Worm (Caenorhabditis elegans) whole organism, dauer: ENCODE data around the gene F19B2.5.

Experiments
- unc-62 ChIP-seq: sonication (generic microtip); optimal IDR thresholded peaks from 2 replicates; lab custom pipeline; 2017; ENCODE audit warnings: missing biosample characterization, missing genetic modification reagents, missing genetic modification characterization

The F19B2.5 gene

DNA sequence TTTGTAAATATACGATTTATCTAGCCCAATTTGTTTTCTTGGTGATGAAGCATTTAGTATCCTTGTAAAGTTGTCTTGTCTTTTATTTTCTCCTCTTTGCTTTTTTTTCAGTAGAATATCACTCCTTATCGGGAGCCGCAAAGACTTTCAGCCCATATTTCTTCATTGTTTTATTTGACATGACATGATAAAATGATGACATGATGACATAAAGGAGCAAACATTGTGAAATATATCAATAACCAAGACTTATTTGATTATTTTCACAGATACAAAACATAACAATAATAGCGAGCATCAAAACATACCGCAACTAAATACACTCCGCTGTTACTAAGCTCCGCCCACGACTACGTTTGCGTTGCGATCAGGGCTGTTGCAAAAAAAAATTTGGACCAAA, 1.8 kb upstream of the F19B2.5 start:
- TF ChIP-seq unc-62 = no peak

DNA sequence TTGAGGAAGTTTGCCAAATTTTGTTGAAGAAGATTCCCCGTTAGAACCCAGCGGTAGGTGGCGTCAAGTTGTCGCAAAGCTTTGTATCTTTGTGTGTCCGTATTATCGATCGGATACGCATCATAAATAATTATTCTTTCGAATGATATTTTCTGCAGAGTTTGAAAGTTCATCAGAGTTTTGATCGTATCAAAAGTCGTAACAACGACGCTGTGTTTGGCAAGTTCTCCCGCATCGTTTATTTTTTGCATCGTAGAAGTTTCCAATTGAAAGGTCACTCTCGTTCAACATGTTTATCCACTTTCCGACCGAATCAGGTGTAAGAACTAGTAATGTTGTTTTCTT, 888 bp downstream of the F19B2.5 start:
- TF ChIP-seq unc-62 = no peak

DNA sequence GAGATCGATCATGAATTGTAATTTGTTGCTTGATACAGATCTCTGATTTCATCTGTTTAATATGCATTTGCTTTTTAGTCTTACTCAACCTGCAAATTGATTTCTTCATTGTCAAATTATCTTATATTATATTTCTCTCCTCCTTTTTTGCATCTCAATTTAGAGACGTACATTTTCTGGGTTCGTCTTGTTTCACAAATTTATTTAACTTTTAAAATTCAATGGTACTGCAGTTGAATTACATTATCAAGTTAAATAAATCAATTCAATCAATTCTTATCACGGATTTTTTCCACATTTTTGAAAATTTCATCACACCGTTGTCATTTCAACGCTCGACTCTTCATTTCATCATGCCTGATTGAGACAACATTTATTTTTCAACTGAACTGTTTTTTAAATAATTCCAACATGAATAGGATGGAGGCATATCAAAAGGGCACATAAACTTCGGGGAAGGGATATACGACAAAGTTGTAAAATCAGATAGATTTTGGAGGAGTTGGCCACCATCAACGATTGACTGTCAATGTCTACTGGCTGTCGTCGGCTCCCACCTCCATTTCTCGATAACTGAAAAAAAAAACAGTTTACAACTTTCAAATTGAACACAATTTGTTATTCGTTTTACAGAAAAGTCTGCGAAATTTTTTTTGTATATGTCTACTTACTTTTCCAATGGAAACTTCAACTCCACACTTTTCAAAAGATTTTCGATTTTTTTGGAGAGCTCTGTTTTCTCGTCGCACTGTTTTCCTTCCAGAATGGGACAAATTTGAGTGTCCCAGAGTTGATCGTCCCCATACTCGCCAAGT, 1.5 kb downstream of the F19B2.5 start:
- TF ChIP-seq unc-62 = no peak

ce11 chrV:20161781-20162289, 2.1 kb downstream of the F19B2.5 start:
- TF ChIP-seq unc-62 = no peak

DNA sequence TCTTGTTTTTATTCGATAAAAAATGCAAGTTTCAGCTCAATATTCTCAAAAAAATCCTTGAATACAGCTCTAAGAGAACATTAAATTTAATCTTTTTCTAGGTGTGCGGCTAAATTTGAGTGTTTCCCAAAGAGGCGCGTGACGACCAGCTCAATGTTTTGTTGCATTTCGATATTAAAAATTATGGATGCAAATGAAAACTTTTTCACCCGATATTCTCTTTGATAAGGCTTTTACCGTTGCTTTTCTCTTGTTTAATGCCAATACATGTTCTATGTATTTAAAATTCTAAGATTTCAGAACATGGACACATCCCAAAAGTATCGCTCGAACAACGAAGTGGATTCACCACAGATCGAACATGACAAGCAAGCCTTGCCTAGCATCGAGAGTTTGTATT, 5.7 kb downstream of the F19B2.5 start, which contains the start of gene F19B2.6:
TSS of gene F19B2.6 (plus strand) at position 301 of the 400 bp plus-strand sequence.
- no peak for TF ChIP-seq unc-62

DNA sequence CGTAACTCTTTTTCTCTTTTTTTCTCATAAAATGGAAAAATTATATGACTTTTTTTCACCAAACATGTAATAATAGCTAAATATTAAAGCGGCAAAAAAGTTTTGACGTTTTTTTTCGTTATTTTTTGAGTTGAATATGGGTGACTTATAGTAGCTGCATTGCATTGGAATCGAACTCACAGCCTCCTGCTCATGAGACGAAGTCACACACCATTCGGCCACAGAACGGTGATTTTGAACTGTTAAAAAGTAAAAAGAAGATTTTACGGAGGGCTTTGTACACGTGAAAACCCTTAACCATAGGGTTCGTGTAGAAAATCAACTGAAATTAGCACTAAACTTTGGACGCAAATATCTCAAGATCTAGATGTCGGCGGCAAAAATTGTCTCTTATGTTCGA, 12.1 kb downstream of the F19B2.5 start:
- TF ChIP-seq unc-62 = no peak

DNA sequence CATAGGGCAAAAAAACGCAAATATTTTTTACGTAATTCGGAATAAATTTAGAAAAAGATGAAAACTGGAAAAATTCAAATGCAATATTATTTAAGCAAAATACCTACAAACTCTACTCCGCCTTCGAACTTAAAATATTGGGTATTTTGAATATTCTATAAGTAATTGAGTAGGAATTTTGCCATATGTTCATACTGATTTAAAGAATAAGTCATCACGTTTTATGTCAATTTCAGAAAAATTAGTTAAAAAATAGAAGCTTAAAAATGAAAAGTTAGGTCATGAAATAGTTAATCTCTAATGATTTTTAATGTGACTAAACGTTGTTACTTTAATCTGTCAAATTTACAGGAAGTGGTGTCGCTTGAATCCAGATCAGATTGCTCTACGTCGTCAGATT, 12.5 kb downstream of the F19B2.5 start, which contains the start of gene F19B2.7:
TSS of gene F19B2.7 (plus strand) at position 301 of the 400 bp plus-strand sequence.
- no peak for TF ChIP-seq unc-62

- no peak for TF ChIP-seq unc-62
Observed at ce11 chrV:20147662-20148245, 16.2 kb downstream of the F19B2.5 start, which contains the start of gene Y113G7A.13. Gene Y113G7A.13 (plus strand): TSS chrV:20148195.

- TF ChIP-seq unc-62 = no peak
Observed at ce11 chrV:20143711-20144110, 20.3 kb downstream of the F19B2.5 start.

DNA sequence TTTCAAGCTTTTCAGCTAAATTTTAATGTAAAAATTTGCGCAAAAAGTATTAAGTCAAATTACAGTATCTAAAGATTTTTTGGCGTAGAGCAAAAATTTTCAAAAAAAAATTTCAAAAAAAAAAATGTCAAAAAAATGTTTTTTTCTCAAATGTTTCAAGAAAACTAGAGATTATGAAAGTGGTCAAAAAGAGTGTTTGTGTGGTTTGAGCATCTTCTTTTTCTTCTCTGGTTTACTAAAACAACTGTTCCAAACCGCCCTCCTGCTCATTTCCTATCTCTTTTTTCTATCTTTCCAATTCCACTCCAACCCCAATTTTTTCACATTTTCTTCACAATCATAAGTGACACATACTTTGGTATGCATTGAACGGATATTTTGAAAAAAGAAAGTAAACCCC, 21.7 kb downstream of the F19B2.5 start, which contains the start of gene Y113G7A.12:
TSS of gene Y113G7A.12 (plus strand) at position 301 of the 400 bp plus-strand sequence.
- no peak for TF ChIP-seq unc-62

DNA sequence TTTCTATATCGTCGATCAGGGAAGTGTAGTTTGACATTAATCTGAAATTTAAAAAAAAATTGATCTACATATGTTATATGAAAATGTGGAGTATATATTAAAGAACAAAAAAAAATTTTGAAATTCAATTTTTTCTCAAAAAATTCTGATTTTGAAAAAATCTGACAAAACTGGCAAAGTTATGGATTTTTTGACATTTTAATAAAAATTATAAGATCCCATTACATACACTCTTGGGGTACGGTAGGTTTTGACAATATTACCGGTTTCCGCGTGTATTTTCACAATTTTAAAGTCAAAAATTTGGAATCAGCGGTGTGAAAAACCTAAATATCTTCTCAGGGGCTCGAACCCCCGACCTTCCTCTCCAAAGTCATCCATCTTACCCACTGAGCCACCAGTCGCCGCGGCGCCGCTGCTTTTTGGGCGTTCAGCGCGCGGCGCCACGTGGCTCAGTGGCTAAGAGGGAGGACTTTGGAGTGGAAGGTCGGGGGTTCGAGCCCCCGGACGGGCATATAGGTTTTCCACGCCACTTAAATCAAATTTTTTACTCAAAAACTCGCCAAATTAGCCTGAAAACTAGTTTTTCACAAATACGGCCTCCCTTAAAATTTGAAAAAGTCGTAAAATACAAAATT, 25.4 kb downstream of the F19B2.5 start, which contains the start of gene Y113G7A.14:
TSS of gene Y113G7A.14 (minus strand) at position 51 of the 638 bp plus-strand sequence.
- no peak for TF ChIP-seq unc-62

- no peak for TF ChIP-seq unc-62
Observed at ce11 chrV:20135247-20135646, 28.7 kb downstream of the F19B2.5 start, which contains the start of gene Y113G7A.22. Gene Y113G7A.22 (minus strand): TSS chrV:20135347.

DNA sequence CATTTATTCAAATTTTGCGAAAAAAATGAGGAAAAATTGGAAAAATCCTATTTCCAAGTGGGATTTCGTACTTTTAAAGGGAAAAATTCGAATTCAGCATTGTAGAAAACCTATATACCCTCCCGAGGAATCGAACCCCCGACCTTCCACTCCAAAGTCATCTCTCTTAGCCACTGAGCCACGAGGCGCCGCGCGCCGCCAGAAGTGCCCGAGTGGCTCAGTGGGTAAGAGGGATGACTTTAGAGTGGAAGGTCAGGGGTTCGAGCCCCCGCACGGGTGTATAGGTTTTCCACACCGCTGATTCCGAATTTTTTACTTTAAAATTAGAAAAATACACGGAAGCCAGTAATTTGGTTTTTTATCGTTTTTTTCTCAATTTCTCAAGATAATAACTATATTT, 29.2 kb downstream of the F19B2.5 start:
- TF ChIP-seq unc-62 = no peak

- TF ChIP-seq unc-62 = no peak
Observed at ce11 chrV:20133163-20133562, 30.8 kb downstream of the F19B2.5 start, which contains the start of gene ssu-1. Gene ssu-1 (minus strand): TSS chrV:20133263.

DNA sequence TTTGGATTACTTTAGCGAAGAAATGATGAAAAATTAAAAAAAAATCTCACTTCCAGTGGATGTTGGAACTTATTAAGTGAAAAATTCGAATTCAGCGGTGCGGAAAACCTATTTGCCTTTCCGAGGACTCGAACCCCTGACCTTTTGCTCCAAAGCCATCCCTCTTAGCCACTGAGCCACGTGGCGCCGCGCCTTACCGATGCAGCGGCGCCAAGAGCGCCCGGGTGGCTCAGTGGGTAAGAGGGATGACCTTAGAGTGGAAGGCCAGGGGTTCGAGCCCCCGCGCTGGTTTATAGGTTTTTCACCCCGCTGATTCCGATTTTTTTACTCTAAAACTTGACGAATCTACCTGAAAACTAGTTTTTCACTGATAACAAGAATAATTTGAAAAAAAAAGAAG, 36.4 kb downstream of the F19B2.5 start:
- TF ChIP-seq unc-62 = no peak

ce11 chrV:20126637-20127036, 37.3 kb downstream of the F19B2.5 start:
- TF ChIP-seq unc-62 = no peak

- no peak for TF ChIP-seq unc-62
Observed at ce11 chrV:20125137-20125536, 38.8 kb downstream of the F19B2.5 start.
